Worm (Caenorhabditis elegans) whole organism, L1 larva: ENCODE measurements around the gene K11H3.5.

Experiments
- C04F5.9 ChIP-seq: sonication (generic microtip); optimal IDR thresholded peaks from 2 replicates; lab custom pipeline; 2016; ENCODE audit warnings: missing genetic modification characterization, missing compliant biosample characterization
- C16A3.4 ChIP-seq: fragments of 150-350 bp; optimal IDR thresholded peaks from 2 replicates; lab custom pipeline; 2014; ENCODE audit warnings: missing biosample characterization, missing genetic modification characterization
- F16B12.6 ChIP-seq: fragments of 150-350 bp; optimal IDR thresholded peaks from 2 replicates; lab custom pipeline; 2014; ENCODE audit warnings: missing biosample characterization, missing genetic modification characterization
- Y116A8C.19 ChIP-seq: sonication (generic microtip); optimal IDR thresholded peaks from 2 replicates; lab custom pipeline; 2016; ENCODE audit warnings: missing compliant biosample characterization, missing genetic modification characterization, borderline replicate concordance
- blmp-1 ChIP-seq: fragments of 150-350 bp; optimal IDR thresholded peaks from 2 replicates; lab custom pipeline; 2014; ENCODE audit warnings: missing biosample characterization, missing genetic modification characterization
- ceh-8 ChIP-seq: fragments of 200-800 bp; sonication (Bioruptor generic); optimal IDR thresholded peaks from 2 replicates; lab custom pipeline; 2018; ENCODE audit warnings: mild to moderate bottlenecking, missing genetic modification characterization, moderate library complexity, missing compliant biosample characterization
- ceh-82 ChIP-seq, 3 experiments: fragments of 150-350 bp in 1 of 3; sonication (generic microtip) in 2 of 3; optimal IDR thresholded peaks; 2 replicates each; lab custom pipeline; 2014 to 2017; ENCODE audit warnings: missing biosample characterization in 3 of 3, missing genetic modification characterization in 3 of 3
- dpl-1 ChIP-seq, 3 experiments: fragments of 150-350 bp in 2 of 3; sonication (generic microtip) in 1 of 3; optimal IDR thresholded peaks; 2 replicates each; lab custom pipeline; 2014 to 2017; ENCODE audit warnings: missing biosample characterization in 3 of 3, missing genetic modification characterization in 3 of 3, missing genetic modification reagents in 3 of 3
- dsc-1 ChIP-seq: sonication (generic microtip); optimal IDR thresholded peaks from 2 replicates; lab custom pipeline; 2016; ENCODE audit warnings: mild to moderate bottlenecking, missing genetic modification characterization, missing compliant biosample characterization
- efl-1 ChIP-seq, 4 experiments: fragments of 150-350 bp; optimal IDR thresholded peaks in 3 of 4; peaks in 1 of 4; 1 replicate in 1 of 4; 2 replicates in 3 of 4; lab custom pipeline; 2014; ENCODE audit warnings: missing biosample characterization in 2 of 4, missing genetic modification characterization in 2 of 4, missing genetic modification reagents in 2 of 4
- egl-27 ChIP-seq, 2 experiments: fragments of 150-350 bp in 1 of 2; sonication (generic microtip); optimal IDR thresholded peaks; 3 replicates each; lab custom pipeline; 2017 to 2018; ENCODE audit warnings: missing biosample characterization in 2 of 2, missing genetic modification characterization in 2 of 2, missing genetic modification reagents in 2 of 2
- elt-3 ChIP-seq, 6 experiments: fragments of 150-350 bp in 1 of 6; sonication (generic microtip); optimal IDR thresholded peaks; 2 replicates each; lab custom pipeline; 2017 to 2018; ENCODE audit warnings: missing biosample characterization in 6 of 6, missing genetic modification characterization in 6 of 6, inconsistent platforms in 1 of 6
- fkh-8 ChIP-seq: sonication (generic microtip); optimal IDR thresholded peaks from 2 replicates; lab custom pipeline; 2016; ENCODE audit warnings: mild to moderate bottlenecking, missing genetic modification characterization, missing compliant biosample characterization
- fos-1 ChIP-seq: fragments of 150-350 bp; optimal IDR thresholded peaks from 2 replicates; lab custom pipeline; 2014; ENCODE audit warnings: missing biosample characterization, missing genetic modification characterization
- hlh-4 ChIP-seq: sonication (generic microtip); optimal IDR thresholded peaks from 2 replicates; lab custom pipeline; 2016; ENCODE audit warnings: mild to moderate bottlenecking, missing genetic modification characterization, missing compliant biosample characterization
- isw-1 ChIP-seq: fragments of 200-800 bp; sonication (Bioruptor generic); IDR thresholded peaks from 2 replicates; pipeline ENCODE4 v1.3.6; 2022; ENCODE audit warnings: missing genetic modification characterization, missing compliant biosample characterization
- lin-13 ChIP-seq: fragments of 150-350 bp; optimal IDR thresholded peaks from 2 replicates; lab custom pipeline; 2014; ENCODE audit warnings: missing biosample characterization, missing genetic modification reagents, missing genetic modification characterization
- lin-14 ChIP-seq: fragments of 200-800 bp; sonication (Bioruptor generic); optimal IDR thresholded peaks from 2 replicates; lab custom pipeline; 2018; ENCODE audit warnings: mild to moderate bottlenecking, missing genetic modification characterization, moderate library complexity, missing compliant biosample characterization
- lin-15B ChIP-seq: fragments of 150-350 bp; sonication (generic microtip); optimal IDR thresholded peaks from 3 replicates; lab custom pipeline; 2014; ENCODE audit warnings: missing biosample characterization, missing genetic modification characterization
- lin-35 ChIP-seq, 2 experiments: fragments of 150-350 bp; optimal IDR thresholded peaks; 2 replicates each; lab custom pipeline; 2014; ENCODE audit warnings: missing biosample characterization in 2 of 2, missing genetic modification characterization in 2 of 2, missing genetic modification reagents in 2 of 2
- lin-39 ChIP-seq: fragments of 150-350 bp; optimal IDR thresholded peaks from 2 replicates; lab custom pipeline; 2014; ENCODE audit warnings: missing biosample characterization, missing genetic modification reagents, missing genetic modification characterization
- lsy-2 ChIP-seq, 2 experiments: fragments of 150-350 bp; optimal IDR thresholded peaks; 2 replicates each; lab custom pipeline; 2014; ENCODE audit warnings: missing biosample characterization in 2 of 2, missing genetic modification characterization in 2 of 2
- mdl-1 ChIP-seq, 2 experiments: fragments of 150-350 bp; optimal IDR thresholded peaks; 2 replicates each; lab custom pipeline; 2014 to 2017; ENCODE audit warnings: missing biosample characterization in 2 of 2, missing genetic modification characterization in 2 of 2, inconsistent platforms in 1 of 2
- mep-1 ChIP-seq: fragments of 150-350 bp; optimal IDR thresholded peaks from 2 replicates; lab custom pipeline; 2014; ENCODE audit warnings: missing biosample characterization, missing genetic modification characterization
- nhr-19 ChIP-seq: fragments of 200-800 bp; sonication (Bioruptor generic); conservative IDR thresholded peaks from 2 replicates; pipeline ENCODE4 v1.3.6; 2022; ENCODE audit warnings: missing genetic modification characterization, missing compliant biosample characterization
- nhr-28 ChIP-seq: fragments of 150-350 bp; optimal IDR thresholded peaks from 2 replicates; lab custom pipeline; 2014; ENCODE audit warnings: missing biosample characterization, missing genetic modification characterization
- nhr-47 ChIP-seq: sonication (generic microtip); optimal IDR thresholded peaks from 2 replicates; lab custom pipeline; 2016; ENCODE audit warnings: mild to moderate bottlenecking, missing genetic modification characterization, moderate library complexity, missing compliant biosample characterization
- nhr-71 ChIP-seq: sonication (generic microtip); optimal IDR thresholded peaks from 2 replicates; lab custom pipeline; 2016; ENCODE audit warnings: mild to moderate bottlenecking, missing genetic modification characterization, moderate library complexity, missing compliant biosample characterization
- nhr-76 ChIP-seq: sonication (generic microtip); optimal IDR thresholded peaks from 2 replicates; lab custom pipeline; 2017; ENCODE audit warnings: missing biosample characterization, missing genetic modification characterization
- nhr-77 ChIP-seq: fragments of 150-350 bp; optimal IDR thresholded peaks from 2 replicates; lab custom pipeline; 2014; ENCODE audit warnings: missing biosample characterization, missing genetic modification characterization
- nhr-85 ChIP-seq: sonication (generic microtip); peaks from one replicate; lab custom pipeline; 2016; ENCODE audit warnings: missing genetic modification characterization, inconsistent platforms, missing compliant biosample characterization
- nhr-90 ChIP-seq: sonication (generic microtip); optimal IDR thresholded peaks from 2 replicates; lab custom pipeline; 2016; ENCODE audit warnings: mild to moderate bottlenecking, missing genetic modification characterization, missing compliant biosample characterization; ENCODE audit not compliant: poor library complexity
- pax-3 ChIP-seq: fragments of 200-800 bp; sonication (Bioruptor generic); optimal IDR thresholded peaks from 2 replicates; lab custom pipeline; 2018; ENCODE audit warnings: mild to moderate bottlenecking, missing genetic modification characterization, moderate library complexity, missing compliant biosample characterization
- rnt-1 ChIP-seq: sonication (generic microtip); optimal IDR thresholded peaks from 2 replicates; lab custom pipeline; 2016; ENCODE audit warnings: mild to moderate bottlenecking, missing genetic modification characterization, moderate library complexity, missing compliant biosample characterization
- skn-1 ChIP-seq: fragments of 150-350 bp; optimal IDR thresholded peaks from 2 replicates; lab custom pipeline; 2014; ENCODE audit warnings: missing biosample characterization, missing genetic modification characterization
- snpc-4 ChIP-seq: fragments of 150-350 bp; optimal IDR thresholded peaks from 2 replicates; lab custom pipeline; 2014; ENCODE audit warnings: missing biosample characterization, missing genetic modification characterization
- snu-23 ChIP-seq: sonication (generic microtip); optimal IDR thresholded peaks from 2 replicates; lab custom pipeline; 2016; ENCODE audit warnings: missing genetic modification characterization, missing compliant biosample characterization
- sptf-1 ChIP-seq: fragments of 150-350 bp; optimal IDR thresholded peaks from 2 replicates; lab custom pipeline; 2014; ENCODE audit warnings: missing biosample characterization, missing genetic modification characterization
- swsn-7 ChIP-seq: sonication (generic microtip); optimal IDR thresholded peaks from 2 replicates; lab custom pipeline; 2016; ENCODE audit warnings: missing genetic modification characterization, missing compliant biosample characterization
- tbx-2 ChIP-seq: sonication (generic microtip); optimal IDR thresholded peaks from 2 replicates; lab custom pipeline; 2016; ENCODE audit warnings: missing genetic modification characterization, missing compliant biosample characterization
- tlp-1 ChIP-seq: fragments of 150-350 bp; optimal IDR thresholded peaks from 2 replicates; lab custom pipeline; 2014; ENCODE audit warnings: missing biosample characterization, missing genetic modification characterization
- unc-130 ChIP-seq: fragments of 150-350 bp; optimal IDR thresholded peaks from 2 replicates; lab custom pipeline; 2017; ENCODE audit warnings: missing biosample characterization, missing genetic modification characterization, inconsistent platforms
- zag-1 ChIP-seq: fragments of 150-350 bp; optimal IDR thresholded peaks from 2 replicates; lab custom pipeline; 2014; ENCODE audit warnings: missing biosample characterization, missing genetic modification characterization

The K11H3.5 gene

ce11 chrIII:9827163-9827951 lies 16.2 kb upstream of the K11H3.5 start, which contains the start of the genes ZK632.10 and ZK632.11:
Gene ZK632.10 (minus strand): TSS chrIII:9827722.
Gene ZK632.11 (plus strand): TSS chrIII:9827915.
- TF ChIP-seq pax-3 (tag; lab: Kevin White, UChicago) (no peak), tlp-1 (no peak), dsc-1 (tag; lab: Kevin White, UChicago) (no peak), lsy-2 (tag; optimal IDR thresholded peaks at IDR 0.05; lab: Kevin White, UChicago) (peak; percentile 97 to 99), rnt-1 (tag; lab: Kevin White, UChicago) (peak; percentile 55), lin-14 (GFP tag; lab: Kevin White, UChicago) (peak; percentile 46), nhr-28 (tag; lab: Kevin White, UChicago) (no peak), isw-1 (GFP tag; lab: Robert Waterston, UW) (peak; percentile 16; the same call in 1 of the 2 replicates), sptf-1 (no peak), lin-15B (peak; percentile 15), snu-23 (peak; percentile 46), mep-1 (tag; lab: Kevin White, UChicago) (peak; percentile 81), zag-1 (tag; lab: Kevin White, UChicago) (no peak), elt-3 (tag; optimal IDR thresholded peaks at IDR 0.05; lab: Kevin White, UChicago) (peak in 1 of 6 experiments; percentile 29), nhr-90 (no peak), skn-1 (peak; percentile 81), snpc-4 (no peak), lin-13 (peak; percentile 47), mdl-1 (tag; optimal IDR thresholded peaks at IDR 0.05; lab: Kevin White, UChicago) (peak in 1 of 2 experiments; percentile 47), nhr-47 (peak; percentile 46), nhr-71 (tag; lab: Kevin White, UChicago) (peak; percentile 47), tbx-2 (tag; lab: Kevin White, UChicago) (peak; percentile 10), efl-1 (optimal IDR thresholded peaks at IDR 0.05; lab: Kevin White, UChicago) (peak; percentile 47 to 48), efl-1 (GFP tag; optimal IDR thresholded peaks at IDR 0.05 in 1 of 2; lab: Kevin White, UChicago) (peak in 1 of 2 experiments; percentile 59), C16A3.4 (tag; lab: Kevin White, UChicago) (peak; percentile 55), lin-35 (GFP tag; optimal IDR thresholded peaks at IDR 0.05; lab: Kevin White, UChicago) (peak; percentile 61 to 70), nhr-19 (GFP tag; lab: Robert Waterston, UW) (peak; percentile 23; the same call in 1 of the 2 replicates), dpl-1 (GFP tag; optimal IDR thresholded peaks at IDR 0.05; lab: Kevin White, UChicago) (peak; percentile 26 to 76 (median 44)), C04F5.9 (peak; percentile 3), blmp-1 (tag; lab: Kevin White, UChicago) (peak; percentile 70), ceh-82 (tag; optimal IDR thresholded peaks at IDR 0.05; lab: Kevin White, UChicago) (peak in 1 of 3 experiments; percentile 51), egl-27 (tag; optimal IDR thresholded peaks at IDR 0.05; lab: Kevin White, UChicago) (no peak), nhr-76 (tag; lab: Kevin White, UChicago) (no peak), nhr-85 (tag; lab: Kevin White, UChicago) (peak; percentile 53), F16B12.6 (tag; lab: Kevin White, UChicago) (peak; percentile 87), Y116A8C.19 (no peak), ceh-8 (GFP tag; lab: Kevin White, UChicago) (no peak), nhr-77 (tag; lab: Kevin White, UChicago) (peak; percentile 2), lin-39 (tag; lab: Kevin White, UChicago) (no peak), unc-130 (peak; percentile 42), fos-1 (tag; lab: Kevin White, UChicago) (no peak), swsn-7 (tag; lab: Kevin White, UChicago) (peak; percentile 28), hlh-4 (tag; lab: Kevin White, UChicago) (no peak), fkh-8 (peak; percentile 15)
